Fruit fly (Drosophila melanogaster) whole organism, embryonic: Measurements from ENCODE around the gene klu.

Experiments used
- Bdp1 ChIP-seq: fragments of 200-800 bp; sonication (Bioruptor generic); optimal IDR thresholded peaks from 3 replicates; lab custom pipeline; 2016; ENCODE audit warnings: missing biosample characterization, missing genetic modification characterization
- CG10543 ChIP-seq: fragments of 200-800 bp; sonication (Bioruptor generic); optimal IDR thresholded peaks from 3 replicates; lab custom pipeline; 2017; ENCODE audit warnings: missing biosample characterization, mild to moderate bottlenecking, missing genetic modification characterization, moderate library complexity
- CG11093 ChIP-seq: fragments of 200-800 bp; sonication (Bioruptor generic); IDR thresholded peaks from 3 replicates; pipeline ENCODE4 v1.3.6; 2022; ENCODE audit warnings: missing biosample characterization, missing genetic modification characterization
- CG12155 ChIP-seq: fragments of 200-800 bp; sonication (Bioruptor generic); optimal IDR thresholded peaks from 3 replicates; lab custom pipeline; 2016; ENCODE audit warnings: missing biosample characterization, missing genetic modification characterization
- CG14667 ChIP-seq: fragments of 200-800 bp; sonication (Bioruptor generic); IDR thresholded peaks from 2 replicates; pipeline ENCODE4 v1.3.6; 2022; ENCODE audit warnings: missing biosample characterization, missing genetic modification characterization
- CG15601 ChIP-seq: fragments of 200-800 bp; sonication (Bioruptor generic); optimal IDR thresholded peaks from 3 replicates; lab custom pipeline; 2019; ENCODE audit warnings: missing biosample characterization, mild to moderate bottlenecking, missing genetic modification characterization, moderate library complexity
- CG1603 ChIP-seq: fragments of 200-800 bp; sonication (Bioruptor generic); optimal IDR thresholded peaks from 2 replicates; lab custom pipeline; 2019; ENCODE audit warnings: missing biosample characterization, mild to moderate bottlenecking, missing genetic modification characterization, moderate library complexity
- CG16863 ChIP-seq: fragments of 200-800 bp; sonication (Bioruptor generic); optimal IDR thresholded peaks from 3 replicates; lab custom pipeline; 2016; ENCODE audit warnings: missing biosample characterization, missing genetic modification characterization
- CG17359 ChIP-seq: fragments of 200-800 bp; sonication (Bioruptor generic); optimal IDR thresholded peaks from 3 replicates; lab custom pipeline; 2018; ENCODE audit warnings: missing biosample characterization, mild to moderate bottlenecking, missing genetic modification characterization, moderate library complexity
- CG18011 ChIP-seq: fragments of 200-800 bp; sonication (Bioruptor generic); optimal IDR thresholded peaks from 2 replicates; lab custom pipeline; 2017; ENCODE audit warnings: missing biosample characterization, missing genetic modification characterization, mild to moderate bottlenecking, moderate library complexity, missing genotype
- CG30431 ChIP-seq: fragments of 200-800 bp; sonication (Bioruptor generic); optimal IDR thresholded peaks from 2 replicates; lab custom pipeline; 2017; ENCODE audit warnings: missing biosample characterization, missing genetic modification characterization
- CG33213 ChIP-seq: fragments of 200-800 bp; sonication (Bioruptor generic); optimal IDR thresholded peaks from 3 replicates; lab custom pipeline; 2016; ENCODE audit warnings: missing biosample characterization, missing genetic modification characterization
- CG34422 ChIP-seq: fragments of 200-800 bp; sonication (Bioruptor generic); IDR thresholded peaks from 3 replicates; pipeline ENCODE4 v1.3.6; 2022; ENCODE audit warnings: missing biosample characterization, missing genetic modification characterization
- CG42726 ChIP-seq: fragments of 200-800 bp; sonication (Bioruptor generic); IDR thresholded peaks from 2 replicates; pipeline ENCODE4 v1.3.6; 2022; ENCODE audit warnings: missing biosample characterization, missing genetic modification characterization; ENCODE audit not compliant: partially characterized antibody
- CG6765 ChIP-seq: fragments of 200-800 bp; sonication (Bioruptor generic); optimal IDR thresholded peaks from 3 replicates; lab custom pipeline; 2017; ENCODE audit warnings: missing biosample characterization, mild to moderate bottlenecking, missing genetic modification characterization
- CG7372 ChIP-seq: fragments of 200-800 bp; sonication (Bioruptor generic); IDR thresholded peaks from 2 replicates; pipeline ENCODE4 v1.3.6; 2022; ENCODE audit warnings: missing biosample characterization, missing genetic modification characterization
- CG7987 ChIP-seq: fragments of 200-800 bp; sonication (Bioruptor generic); optimal IDR thresholded peaks from 2 replicates; lab custom pipeline; 2018; ENCODE audit warnings: missing biosample characterization, mild to moderate bottlenecking, missing genetic modification characterization, moderate library complexity
- CG9727 ChIP-seq: fragments of 200-800 bp; sonication (Bioruptor generic); optimal IDR thresholded peaks from 3 replicates; lab custom pipeline; 2017; ENCODE audit warnings: missing biosample characterization, mild to moderate bottlenecking, missing genetic modification characterization
- CG9817 ChIP-seq: fragments of 200-800 bp; sonication (Bioruptor generic); optimal IDR thresholded peaks from 2 replicates; lab custom pipeline; 2018; ENCODE audit warnings: missing biosample characterization, mild to moderate bottlenecking, missing genetic modification characterization, moderate library complexity
- Camta ChIP-seq: fragments of 200-800 bp; sonication (Bioruptor generic); optimal IDR thresholded peaks from 2 replicates; lab custom pipeline; 2016; ENCODE audit warnings: missing biosample characterization, missing genetic modification characterization
- CrebB ChIP-seq: fragments of 200-800 bp; sonication (Bioruptor generic); optimal IDR thresholded peaks from 3 replicates; lab custom pipeline; 2018; ENCODE audit warnings: missing biosample characterization, mild to moderate bottlenecking, missing genetic modification characterization
- Dfd ChIP-seq, 2 experiments: fragments of >200 bp; optimal IDR thresholded peaks; 2 replicates each; lab custom pipeline; 2017; ENCODE audit warnings: missing biosample characterization in 2 of 2, missing genetic modification characterization in 2 of 2
- Dip2 ChIP-seq: fragments of 200-800 bp; sonication (Bioruptor generic); IDR thresholded peaks from 2 replicates; pipeline ENCODE4 v1.3.6; 2022; ENCODE audit warnings: missing biosample characterization, missing genetic modification characterization
- Dip3 ChIP-seq: fragments of 200-800 bp; sonication (Bioruptor generic); optimal IDR thresholded peaks from 3 replicates; lab custom pipeline; 2016; ENCODE audit warnings: missing biosample characterization, missing genetic modification characterization
- Fer3 ChIP-seq: fragments of 200-800 bp; sonication (Bioruptor generic); optimal IDR thresholded peaks from 2 replicates; lab custom pipeline; 2018; ENCODE audit warnings: missing biosample characterization, mild to moderate bottlenecking, missing genetic modification characterization, moderate library complexity
- Gsc ChIP-seq: fragments of 200-800 bp; sonication (Bioruptor generic); IDR thresholded peaks from 2 replicates; pipeline ENCODE4 v1.3.6; 2022; ENCODE audit warnings: missing biosample characterization, missing genetic modification characterization
- HLHmδ ChIP-seq: fragments of 200-800 bp; sonication (Bioruptor generic); optimal IDR thresholded peaks from 2 replicates; lab custom pipeline; 2018; ENCODE audit warnings: missing biosample characterization, mild to moderate bottlenecking, missing genetic modification characterization, moderate library complexity
- Max ChIP-seq: fragments of 200-800 bp; sonication (Bioruptor generic); optimal IDR thresholded peaks from 2 replicates; lab custom pipeline; 2016; ENCODE audit warnings: missing biosample characterization, mild to moderate bottlenecking, missing genetic modification characterization
- Med ChIP-seq: fragments of 200-800 bp; sonication (Bioruptor generic); peaks from one replicate; lab custom pipeline; 2016; ENCODE audit warnings: missing biosample characterization, missing genetic modification characterization, mild to moderate bottlenecking, inconsistent platforms, moderate library complexity
- Pdp1 ChIP-seq, 2 experiments: fragments of 200-800 bp; sonication (Bioruptor generic); optimal IDR thresholded peaks; 3 replicates each; lab custom pipeline; 2016; ENCODE audit warnings: missing biosample characterization in 2 of 2, missing genetic modification characterization in 2 of 2, mild to moderate bottlenecking in 1 of 2, moderate library complexity in 1 of 2
- Usf ChIP-seq: fragments of 200-800 bp; sonication (Bioruptor generic); optimal IDR thresholded peaks from 2 replicates; lab custom pipeline; 2017; ENCODE audit warnings: missing genotype, missing biosample characterization, missing genetic modification characterization
- Xbp1 ChIP-seq: fragments of 200-800 bp; sonication (Bioruptor generic); optimal IDR thresholded peaks from 3 replicates; lab custom pipeline; 2016; ENCODE audit warnings: missing biosample characterization, mild to moderate bottlenecking, missing genetic modification characterization
- YL-1 ChIP-seq: fragments of 200-800 bp; sonication (Bioruptor generic); optimal IDR thresholded peaks from 3 replicates; lab custom pipeline; 2017; ENCODE audit warnings: missing biosample characterization, mild to moderate bottlenecking, missing genetic modification characterization
- ac ChIP-seq: fragments of 200-800 bp; sonication (Bioruptor generic); optimal IDR thresholded peaks from 3 replicates; lab custom pipeline; 2017; ENCODE audit warnings: missing biosample characterization, mild to moderate bottlenecking, missing genetic modification characterization
- ci ChIP-seq: fragments of 200-800 bp; sonication (Bioruptor generic); IDR thresholded peaks from 3 replicates; pipeline ENCODE4 v1.3.6; 2022; ENCODE audit warnings: missing biosample characterization, missing genetic modification characterization
- crc ChIP-seq: fragments of 200-800 bp; sonication (Bioruptor generic); optimal IDR thresholded peaks from 2 replicates; lab custom pipeline; 2016; ENCODE audit warnings: missing biosample characterization, missing genetic modification characterization
- da ChIP-seq: fragments of 200-800 bp; sonication (Bioruptor generic); optimal IDR thresholded peaks from 2 replicates; lab custom pipeline; 2016; ENCODE audit warnings: missing biosample characterization, missing genetic modification characterization
- disco-r ChIP-seq: fragments of 200-800 bp; sonication (Bioruptor generic); optimal IDR thresholded peaks from 2 replicates; lab custom pipeline; 2016; ENCODE audit warnings: missing biosample characterization, missing genetic modification characterization
- dmrt99B ChIP-seq: fragments of 200-800 bp; sonication (Bioruptor generic); optimal IDR thresholded peaks from 2 replicates; lab custom pipeline; 2018; ENCODE audit warnings: missing biosample characterization, mild to moderate bottlenecking, missing genetic modification characterization, moderate library complexity
- fru ChIP-seq: fragments of >200 bp; optimal IDR thresholded peaks from 2 replicates; lab custom pipeline; 2017
- gce ChIP-seq: fragments of 200-800 bp; sonication (Bioruptor generic); IDR thresholded peaks from 3 replicates; pipeline ENCODE4 v1.3.6; 2022; ENCODE audit warnings: missing biosample characterization, missing genetic modification characterization
- insv ChIP-seq, 2 experiments: fragments of 200-800 bp; sonication (Bioruptor generic); optimal IDR thresholded peaks; 3 replicates each; lab custom pipeline; 2016 to 2018; ENCODE audit warnings: missing biosample characterization in 2 of 2, missing genetic modification characterization in 2 of 2
- jumu ChIP-seq: fragments of 200-800 bp; sonication (Bioruptor generic); optimal IDR thresholded peaks from 3 replicates; lab custom pipeline; 2016; ENCODE audit warnings: missing biosample characterization, missing genetic modification characterization
- lab ChIP-seq: fragments of 200-800 bp; sonication (Bioruptor generic); optimal IDR thresholded peaks from 3 replicates; lab custom pipeline; 2017; ENCODE audit warnings: missing biosample characterization, missing genetic modification characterization, mild to moderate bottlenecking, moderate library complexity, missing genetic modification reagents
- mirr ChIP-seq: fragments of 200-800 bp; sonication (Bioruptor generic); optimal IDR thresholded peaks from 3 replicates; lab custom pipeline; 2018; ENCODE audit warnings: missing biosample characterization, mild to moderate bottlenecking, missing genetic modification characterization
- onecut ChIP-seq: fragments of 200-800 bp; sonication (Bioruptor generic); IDR thresholded peaks from 2 replicates; pipeline ENCODE4 v1.3.6; 2022; ENCODE audit warnings: missing biosample characterization, missing genetic modification characterization
- pan ChIP-seq, 4 experiments: fragments of >200 bp in 3 of 4; fragments of 200-800 bp in 1 of 4; sonication (Bioruptor generic) in 1 of 4; optimal IDR thresholded peaks in 3 of 4; IDR thresholded peaks in 1 of 4; 2 replicates each; pipeline versions ENCODE4 v1.3.6 to Lab custom; 2017 to 2022; ENCODE audit warnings: missing biosample characterization in 2 of 4, missing genetic modification characterization in 2 of 4, mixed read lengths in 1 of 4
- psq ChIP-seq: fragments of 200-800 bp; sonication (Bioruptor generic); optimal IDR thresholded peaks from 2 replicates; lab custom pipeline; 2017; ENCODE audit warnings: missing biosample characterization, missing genetic modification characterization
- tin ChIP-seq: fragments of 200-800 bp; sonication (Bioruptor generic); optimal IDR thresholded peaks from 3 replicates; lab custom pipeline; 2016; ENCODE audit warnings: missing biosample characterization, missing genetic modification characterization
- trh ChIP-seq: fragments of 200-800 bp; sonication (Bioruptor generic); optimal IDR thresholded peaks from 2 replicates; lab custom pipeline; 2016; ENCODE audit warnings: missing biosample characterization, missing genetic modification characterization
- tx ChIP-seq: fragments of 200-800 bp; sonication (Bioruptor generic); optimal IDR thresholded peaks from 2 replicates; lab custom pipeline; 2016; ENCODE audit warnings: missing biosample characterization, missing genetic modification characterization
- wor ChIP-seq: fragments of 200-800 bp; sonication (Bioruptor generic); IDR thresholded peaks from 2 replicates; pipeline ENCODE4 v1.3.6; 2022; ENCODE audit warnings: missing biosample characterization, missing genetic modification characterization

klu gene

DNA sequence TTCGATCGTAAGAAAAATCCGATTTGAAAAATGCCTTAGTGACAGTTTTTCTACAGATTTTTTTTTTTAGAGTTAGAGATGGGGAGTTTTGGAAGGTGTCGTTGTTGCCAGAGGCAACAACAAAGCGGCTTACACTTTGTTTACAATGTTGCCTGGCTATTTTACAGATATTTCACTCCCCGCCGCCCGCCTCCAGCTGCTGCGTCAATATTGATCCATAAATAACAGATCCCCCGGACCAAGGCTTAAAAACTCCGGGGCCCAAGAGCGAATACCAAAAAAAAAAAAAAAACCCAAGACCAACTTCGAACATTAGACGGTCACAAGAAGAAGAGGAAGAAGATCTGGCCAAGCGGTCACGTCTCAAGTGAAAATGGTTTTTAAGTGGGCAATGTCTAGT, 6.1 kb downstream of the klu start (continued):
- TF ChIP-seq Dip2 (no peak), CG9817 (tag; lab: Kevin White, UChicago) (no peak), CG11093 (GFP tag; lab: Robert Waterston, UW) (no peak), mirr (GFP tag; lab: Kevin White, UChicago) (no peak), CG15601 (peak; percentile 7), CG16863 (GFP tag; lab: Kevin White, UChicago) (no peak), CG1603 (tag; lab: Kevin White, UChicago) (no peak), CG42726 (GFP tag; lab: Robert Waterston, UW) (no peak), Dip3 (GFP tag; lab: Kevin White, UChicago) (no peak), CG17359 (no peak), CG33213 (GFP tag; lab: Kevin White, UChicago) (no peak), trh (GFP tag; lab: Kevin White, UChicago) (no peak), Xbp1 (no peak), CrebB (tag; lab: Kevin White, UChicago) (no peak), gce (GFP tag; lab: Robert Waterston, UW) (no peak), Max (no peak), ci (GFP tag; lab: Robert Waterston, UW) (peak; percentile 49; the same call in 1 of the 3 replicates), Dfd (GFP tag; optimal IDR thresholded peaks at IDR 0.05; lab: Kevin White, UChicago) (no peak), CG14667 (GFP tag; lab: Robert Waterston, UW) (no peak), CG6765 (GFP tag; lab: Kevin White, UChicago) (no peak), Camta (no peak), disco-r (GFP tag; lab: Kevin White, UChicago) (no peak), fru (lab: Kevin White, UChicago) (no peak), CG7372 (GFP tag; lab: Robert Waterston, UW) (no peak), CG30431 (GFP tag; lab: Kevin White, UChicago) (no peak), lab (peak; percentile 12), pan (optimal IDR thresholded peaks at IDR 0.05; lab: Kevin White, UChicago) (no peak), pan (GFP tag; optimal IDR thresholded peaks at IDR 0.05 in 1 of 2, IDR thresholded peaks at IDR 0.05 in 1 of 2) (no peak), CG12155 (GFP tag; lab: Kevin White, UChicago) (no peak), Med (peak; percentile 46), tx (GFP tag; lab: Kevin White, UChicago) (no peak), dmrt99B (tag; lab: Kevin White, UChicago) (no peak), onecut (GFP tag; lab: Robert Waterston, UW) (peak; percentile 33), Usf (GFP tag; lab: Kevin White, UChicago) (no peak), crc (no peak), Gsc (GFP tag; lab: Robert Waterston, UW) (no peak), jumu (GFP tag; lab: Kevin White, UChicago) (no peak), CG9727 (GFP tag; lab: Kevin White, UChicago) (no peak), insv (GFP tag; optimal IDR thresholded peaks at IDR 0.05; lab: Kevin White, UChicago) (no peak), CG7987 (GFP tag; lab: Kevin White, UChicago) (peak; percentile 25), YL-1 (GFP tag; lab: Kevin White, UChicago) (no peak), psq (no peak), CG10543 (GFP tag; lab: Kevin White, UChicago) (no peak), CG34422 (no peak), wor (no peak), da (no peak), Bdp1 (GFP tag; lab: Kevin White, UChicago) (no peak), tin (GFP tag; lab: Kevin White, UChicago) (no peak), Fer3 (tag; lab: Kevin White, UChicago) (no peak), CG18011 (no peak), HLHmδ (GFP tag; lab: Kevin White, UChicago) (peak; percentile 34), Pdp1 (GFP tag; optimal IDR thresholded peaks at IDR 0.05; lab: Kevin White, UChicago) (no peak), ac (no peak)
